Worm (Caenorhabditis elegans) whole organism, L1 larva: ENCODE results near the gene F08D12.7.
A peak's percentile ranks its signal among the peaks of the same experiment; 100 is the strongest.

Source experiments
- C34B4.2 ChIP-seq: sonication (generic microtip); optimal IDR thresholded peaks from 2 replicates; lab custom pipeline; 2017; ENCODE audit warnings: mild to moderate bottlenecking, missing genetic modification characterization, missing compliant biosample characterization
- alr-1 ChIP-seq: fragments of 200-800 bp; sonication (Bioruptor generic); optimal IDR thresholded peaks from 2 replicates; lab custom pipeline; 2018; ENCODE audit warnings: borderline replicate concordance, mild to moderate bottlenecking, missing genetic modification characterization, missing compliant biosample characterization
- aly-2 ChIP-seq: fragments of 150-350 bp; optimal IDR thresholded peaks from 2 replicates; lab custom pipeline; 2014; ENCODE audit warnings: missing biosample characterization, missing genetic modification characterization
- ceh-8 ChIP-seq: fragments of 200-800 bp; sonication (Bioruptor generic); optimal IDR thresholded peaks from 2 replicates; lab custom pipeline; 2018; ENCODE audit warnings: mild to moderate bottlenecking, missing genetic modification characterization, moderate library complexity, missing compliant biosample characterization
- ceh-90 ChIP-seq: sonication (generic microtip); optimal IDR thresholded peaks from 2 replicates; lab custom pipeline; 2016; ENCODE audit warnings: missing genetic modification characterization, missing compliant biosample characterization
- efl-1 ChIP-seq, 4 experiments: fragments of 150-350 bp; optimal IDR thresholded peaks in 3 of 4; peaks in 1 of 4; 1 replicate in 1 of 4; 2 replicates in 3 of 4; lab custom pipeline; 2014; ENCODE audit warnings: missing biosample characterization in 2 of 4, missing genetic modification characterization in 2 of 4, missing genetic modification reagents in 2 of 4
- egl-13 ChIP-seq: sonication (generic microtip); optimal IDR thresholded peaks from 2 replicates; lab custom pipeline; 2016; ENCODE audit warnings: missing genotype, missing genetic modification reagents, missing genetic modification characterization, missing compliant biosample characterization
- elt-2 ChIP-seq: sonication (generic microtip); optimal IDR thresholded peaks from 2 replicates; lab custom pipeline; 2016; ENCODE audit warnings: missing genetic modification characterization, mild to moderate bottlenecking, inconsistent platforms, missing compliant biosample characterization, missing genetic modification reagents
- fkh-4 ChIP-seq: sonication (generic microtip); optimal IDR thresholded peaks from 2 replicates; lab custom pipeline; 2016; ENCODE audit warnings: missing compliant biosample characterization, missing genetic modification characterization, borderline replicate concordance
- grh-1 ChIP-seq: fragments of 200-800 bp; sonication (Bioruptor generic); IDR thresholded peaks from 2 replicates; pipeline ENCODE4 v1.3.6; 2022; ENCODE audit warnings: missing genetic modification reagents, missing genetic modification characterization, missing compliant biosample characterization
- hlh-4 ChIP-seq: sonication (generic microtip); optimal IDR thresholded peaks from 2 replicates; lab custom pipeline; 2016; ENCODE audit warnings: mild to moderate bottlenecking, missing genetic modification characterization, missing compliant biosample characterization
- jun-1 ChIP-seq: fragments of 150-350 bp; optimal IDR thresholded peaks from 2 replicates; lab custom pipeline; 2014; ENCODE audit warnings: missing biosample characterization, missing genetic modification reagents, missing genetic modification characterization
- lin-14 ChIP-seq: fragments of 200-800 bp; sonication (Bioruptor generic); optimal IDR thresholded peaks from 2 replicates; lab custom pipeline; 2018; ENCODE audit warnings: mild to moderate bottlenecking, missing genetic modification characterization, moderate library complexity, missing compliant biosample characterization
- lin-15B ChIP-seq: fragments of 150-350 bp; sonication (generic microtip); optimal IDR thresholded peaks from 3 replicates; lab custom pipeline; 2014; ENCODE audit warnings: missing biosample characterization, missing genetic modification characterization
- lir-3 ChIP-seq: sonication (generic microtip); optimal IDR thresholded peaks from 2 replicates; lab custom pipeline; 2016; ENCODE audit warnings: mild to moderate bottlenecking, missing genetic modification characterization, moderate library complexity, missing compliant biosample characterization; ENCODE audit not compliant: poor library complexity
- lsy-2 ChIP-seq, 2 experiments: fragments of 150-350 bp; optimal IDR thresholded peaks; 2 replicates each; lab custom pipeline; 2014; ENCODE audit warnings: missing biosample characterization in 2 of 2, missing genetic modification characterization in 2 of 2
- mab-9 ChIP-seq: fragments of 200-800 bp; sonication (Bioruptor generic); IDR thresholded peaks from 2 replicates; pipeline ENCODE4 v1.3.6; 2022; ENCODE audit warnings: missing genetic modification reagents, missing genetic modification characterization, missing compliant biosample characterization
- mdl-1 ChIP-seq, 2 experiments: fragments of 150-350 bp; optimal IDR thresholded peaks; 2 replicates each; lab custom pipeline; 2014 to 2017; ENCODE audit warnings: missing biosample characterization in 2 of 2, missing genetic modification characterization in 2 of 2, inconsistent platforms in 1 of 2
- nhr-12 ChIP-seq: sonication (generic microtip); optimal IDR thresholded peaks from 2 replicates; lab custom pipeline; 2017; ENCODE audit warnings: missing biosample characterization, missing genetic modification characterization
- nhr-19 ChIP-seq: fragments of 200-800 bp; sonication (Bioruptor generic); conservative IDR thresholded peaks from 2 replicates; pipeline ENCODE4 v1.3.6; 2022; ENCODE audit warnings: missing genetic modification characterization, missing compliant biosample characterization
- nhr-237 ChIP-seq: fragments of 150-350 bp; optimal IDR thresholded peaks from 2 replicates; lab custom pipeline; 2014; ENCODE audit warnings: missing biosample characterization, missing genetic modification characterization
- pax-3 ChIP-seq: fragments of 200-800 bp; sonication (Bioruptor generic); optimal IDR thresholded peaks from 2 replicates; lab custom pipeline; 2018; ENCODE audit warnings: mild to moderate bottlenecking, missing genetic modification characterization, moderate library complexity, missing compliant biosample characterization
- pqm-1 ChIP-seq: sonication (generic microtip); optimal IDR thresholded peaks from 3 replicates; lab custom pipeline; 2017; ENCODE audit warnings: missing biosample characterization, missing genetic modification characterization
- rnt-1 ChIP-seq: sonication (generic microtip); optimal IDR thresholded peaks from 2 replicates; lab custom pipeline; 2016; ENCODE audit warnings: mild to moderate bottlenecking, missing genetic modification characterization, moderate library complexity, missing compliant biosample characterization
- skn-1 ChIP-seq: fragments of 150-350 bp; optimal IDR thresholded peaks from 2 replicates; lab custom pipeline; 2014; ENCODE audit warnings: missing biosample characterization, missing genetic modification characterization
- sptf-1 ChIP-seq: fragments of 150-350 bp; optimal IDR thresholded peaks from 2 replicates; lab custom pipeline; 2014; ENCODE audit warnings: missing biosample characterization, missing genetic modification characterization
- tlp-1 ChIP-seq: fragments of 150-350 bp; optimal IDR thresholded peaks from 2 replicates; lab custom pipeline; 2014; ENCODE audit warnings: missing biosample characterization, missing genetic modification characterization
- unc-62 ChIP-seq: fragments of 150-350 bp; optimal IDR thresholded peaks from 2 replicates; lab custom pipeline; 2014; ENCODE audit warnings: missing biosample characterization, missing genetic modification reagents, missing genetic modification characterization
- unc-98 ChIP-seq: fragments of 200-800 bp; sonication (Bioruptor generic); IDR thresholded peaks from 2 replicates; pipeline ENCODE4 v1.3.6; 2022; ENCODE audit warnings: missing genetic modification characterization, missing compliant biosample characterization
- ztf-4 ChIP-seq: fragments of 150-350 bp; optimal IDR thresholded peaks from 2 replicates; lab custom pipeline; 2014; ENCODE audit warnings: missing biosample characterization, missing genetic modification characterization

Gene F08D12.7

DNA sequence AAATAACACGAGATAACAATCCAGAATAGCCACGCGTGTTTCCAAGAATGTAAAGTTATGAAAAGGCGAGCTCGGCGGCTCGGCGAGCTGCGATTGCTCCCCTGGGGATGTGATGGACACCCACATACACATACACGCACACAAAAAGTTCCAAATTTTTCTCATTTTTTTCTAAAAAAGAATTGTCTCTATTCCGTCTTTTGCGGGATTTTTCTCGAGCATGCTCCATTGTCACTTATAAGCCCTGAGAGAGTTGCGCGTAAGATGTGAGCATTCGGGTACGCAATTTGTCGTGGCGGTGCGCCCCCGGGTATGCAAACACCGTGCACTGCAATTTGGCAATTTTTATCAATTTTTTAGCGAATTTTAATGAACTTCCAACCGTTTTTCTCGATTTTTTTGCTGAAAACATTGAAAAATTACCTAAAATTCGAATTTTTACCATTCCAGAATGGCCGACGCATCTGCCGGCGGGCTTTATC lies 18.2 kb upstream of the F08D12.7 start, which contains the start of the genes F08D12.12 and srpa-72 (continued):
- no peak for TF ChIP-seq tlp-1 (tag; lab: Kevin White, UChicago)
- peak in 1 of 2 experiments; percentile 18 for TF ChIP-seq mdl-1 (tag; optimal IDR thresholded peaks at IDR 0.05; lab: Kevin White, UChicago)
- no peak for TF ChIP-seq unc-98 (GFP tag; lab: Robert Waterston, UW)
- TF ChIP-seq alr-1 = no peak
- no peak for TF ChIP-seq mab-9
- TF ChIP-seq fkh-4 (tag; lab: Kevin White, UChicago) = no peak
- no peak for TF ChIP-seq rnt-1 (tag; lab: Kevin White, UChicago)
- TF ChIP-seq pqm-1 = no peak
- TF ChIP-seq nhr-237 (tag; lab: Kevin White, UChicago) = no peak
- no peak for TF ChIP-seq jun-1 (tag; lab: Kevin White, UChicago)
- no peak for TF ChIP-seq pax-3 (tag; lab: Kevin White, UChicago)

DNA sequence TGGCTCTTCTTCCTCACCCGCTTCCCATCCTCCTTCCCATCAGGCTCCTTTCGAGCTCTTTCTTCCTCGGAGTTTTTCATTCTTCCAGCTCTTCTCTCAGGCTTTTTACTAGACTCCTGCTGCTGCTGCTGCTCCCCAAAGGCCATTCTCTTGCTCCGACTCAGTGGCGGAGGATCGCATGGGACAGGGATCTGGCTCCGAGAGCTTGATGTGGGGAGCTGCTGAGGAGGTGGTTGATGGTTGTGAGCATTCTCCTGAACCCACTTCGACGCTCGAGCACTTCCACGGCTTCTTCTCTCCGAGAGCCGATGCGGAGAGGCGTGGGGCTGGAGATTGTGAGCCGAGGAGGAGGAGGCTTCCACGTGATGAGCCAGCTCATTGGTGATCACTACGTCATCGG lies 16.9 kb upstream of the F08D12.7 start:
- TF ChIP-seq efl-1 (optimal IDR thresholded peaks at IDR 0.05; lab: Kevin White, UChicago) = no peak
- TF ChIP-seq efl-1 (GFP tag; optimal IDR thresholded peaks at IDR 0.05 in 1 of 2; lab: Kevin White, UChicago) = peak in 1 of 2 experiments; percentile 49
- no peak for TF ChIP-seq ceh-90 (tag; lab: Kevin White, UChicago)

- no peak for TF ChIP-seq lir-3 (tag; lab: Kevin White, UChicago)
Observed at ce11 chrII:2783380-2783779, 14.5 kb upstream of the F08D12.7 start.

DNA sequence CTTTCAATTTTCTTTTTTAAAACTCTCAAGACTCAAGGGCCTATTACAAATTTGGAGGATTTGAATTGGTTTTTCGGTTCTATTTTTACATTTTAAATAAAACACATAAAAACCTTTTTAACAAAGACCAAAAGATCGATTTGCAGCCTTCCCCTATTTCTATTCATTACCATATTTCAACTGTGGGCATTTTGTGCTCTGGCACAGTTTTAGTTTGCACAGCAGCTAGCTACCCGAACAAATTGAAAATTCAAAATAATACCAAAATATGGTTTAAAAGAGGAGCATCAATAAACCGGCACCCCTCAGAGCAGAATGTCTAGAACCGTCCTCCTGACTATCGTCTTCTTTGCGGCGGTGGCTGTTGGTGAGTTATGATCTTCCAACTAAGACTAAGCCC lies 12.4 kb upstream of the F08D12.7 start, which contains the start of gene F08D12.2:
Gene F08D12.2 (plus strand): TSS at position 301 of the 400 bp plus-strand sequence.
- TF ChIP-seq ceh-8 (GFP tag; lab: Kevin White, UChicago) = no peak
- TF ChIP-seq, all 84 proteins: peak for 0

- TF ChIP-seq egl-13 = no peak
- TF ChIP-seq aly-2 (tag; lab: Kevin White, UChicago) = no peak
- no peak for TF ChIP-seq lin-15B
- no peak for TF ChIP-seq hlh-4 (tag; lab: Kevin White, UChicago)
- no peak for TF ChIP-seq nhr-12 (tag; lab: Kevin White, UChicago)
- no peak for TF ChIP-seq nhr-237 (tag; lab: Kevin White, UChicago)
- TF ChIP-seq lin-14 = no peak
- TF ChIP-seq mab-9 = no peak
- TF ChIP-seq, all 84 proteins: peak for 0
Observed at ce11 chrII:2780804-2781203, 11.9 kb upstream of the F08D12.7 start.

DNA sequence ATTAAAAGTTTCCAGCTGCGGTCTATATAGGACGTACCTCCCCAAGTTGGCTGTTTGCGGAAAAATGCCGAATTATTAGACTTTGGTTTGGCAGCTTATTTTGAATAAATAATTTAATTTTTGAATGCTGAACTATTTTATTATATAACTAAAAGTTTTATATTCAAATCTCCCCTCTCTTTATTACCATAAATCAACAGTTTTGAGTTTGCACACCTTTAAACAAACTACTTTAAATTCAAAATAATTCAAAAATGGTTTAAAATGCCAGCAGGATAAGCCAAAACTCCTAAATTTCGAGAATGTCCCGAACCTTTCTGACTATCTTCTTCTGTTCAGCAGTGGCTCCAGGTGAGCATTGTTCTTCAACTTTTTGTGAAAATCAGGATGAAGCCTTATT lies 10.3 kb upstream of the F08D12.7 start, which contains the start of gene F08D12.3:
Gene F08D12.3 (plus strand): TSS at position 301 of the 400 bp plus-strand sequence.
- TF ChIP-seq hlh-4 (tag; lab: Kevin White, UChicago) (no peak), elt-2 (no peak), nhr-19 (no peak), skn-1 (tag; lab: Kevin White, UChicago) (no peak), fkh-4 (tag; lab: Kevin White, UChicago) (no peak), sptf-1 (tag; lab: Kevin White, UChicago) (no peak), C34B4.2 (tag; lab: Kevin White, UChicago) (no peak), lsy-2 (tag; optimal IDR thresholded peaks at IDR 0.05; lab: Kevin White, UChicago) (no peak), unc-98 (GFP tag; lab: Robert Waterston, UW) (no peak)
- TF ChIP-seq, all 84 proteins: peak for 0

DNA sequence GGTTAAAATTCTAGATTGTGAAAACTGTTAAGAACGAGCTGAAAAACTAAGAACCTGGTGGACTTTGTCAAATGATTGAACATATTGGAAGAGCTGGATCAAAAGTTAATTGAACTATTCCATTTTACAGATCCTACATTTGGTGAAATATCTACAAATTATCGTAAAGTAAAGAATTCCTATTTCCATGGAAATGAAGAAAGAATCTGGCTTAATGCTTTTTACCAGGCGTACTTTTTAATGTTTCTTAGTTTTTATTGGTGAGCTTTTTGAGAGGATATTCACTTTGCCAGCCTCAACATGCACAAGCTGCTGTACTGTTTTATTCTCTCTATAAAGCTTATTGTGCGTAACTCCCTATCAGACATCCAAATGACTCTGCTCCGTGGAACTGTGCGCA lies 8.9 kb upstream of the F08D12.7 start, which contains the start of gene F08D12.4:
Gene F08D12.4 (plus strand): TSS at position 301 of the 400 bp plus-strand sequence.
- no peak for TF ChIP-seq unc-62 (GFP tag; lab: Kevin White, UChicago)
- TF ChIP-seq ztf-4 (tag; lab: Kevin White, UChicago) = no peak
- no peak for TF ChIP-seq grh-1 (GFP tag; lab: Robert Waterston, UW)
